Worm (Caenorhabditis elegans): ENCODE measurements around the gene flr-1.

The flr-1 gene

ce11 chrX:13456442-13456841 lies at the start of gene flr-1:
Gene flr-1, minus strand, starts transcription at chrX:13456542.
- TF ChIP-seq cog-1 (tag; optimal IDR thresholded peaks at IDR 0.05) (no peak), ztf-29 (GFP tag; IDR thresholded peaks at IDR 0.05) (no peak), klf-2 (GFP tag; conservative IDR thresholded peaks at IDR 0.05) (no peak), tab-1 (GFP tag; IDR thresholded peaks at IDR 0.05) (no peak), T22C8.4 (GFP tag; IDR thresholded peaks at IDR 0.05) (no peak), flt-1 (GFP tag; IDR thresholded peaks at IDR 0.05) (no peak), ref-1 (GFP tag; conservative IDR thresholded peaks at IDR 0.05) (no peak), ztf-23 (GFP tag; IDR thresholded peaks at IDR 0.05) (no peak), med-1 (GFP tag; optimal IDR thresholded peaks at IDR 0.05; ENCODE audit: insufficient read depth) (no peak)

ce11 chrX:13506043-13506442 lies 49.7 kb upstream of the flr-1 start:
- no peak for TF ChIP-seq ref-1 (GFP tag; conservative IDR thresholded peaks at IDR 0.05)

- no peak for TF ChIP-seq cog-1 (tag; optimal IDR thresholded peaks at IDR 0.05)
- TF ChIP-seq klf-2 (GFP tag; conservative IDR thresholded peaks at IDR 0.05), result no peak
- no peak for TF ChIP-seq ztf-23 (GFP tag; IDR thresholded peaks at IDR 0.05)
- TF ChIP-seq tab-1 (GFP tag; IDR thresholded peaks at IDR 0.05), result no peak
- no peak for TF ChIP-seq ztf-29 (GFP tag; IDR thresholded peaks at IDR 0.05)
- no peak for TF ChIP-seq T22C8.4 (GFP tag; IDR thresholded peaks at IDR 0.05)
- no peak for TF ChIP-seq med-1 (GFP tag; optimal IDR thresholded peaks at IDR 0.05; ENCODE audit: insufficient read depth)
- TF ChIP-seq ref-1 (GFP tag; conservative IDR thresholded peaks at IDR 0.05), result no peak
- no peak for TF ChIP-seq flt-1 (GFP tag; IDR thresholded peaks at IDR 0.05)
Observed at ce11 chrX:13505201-13505600, 48.9 kb upstream of the flr-1 start.

- TF ChIP-seq flt-1 (GFP tag; IDR thresholded peaks at IDR 0.05) (peak; percentile 19; the same call in 1 of the 2 replicates), klf-2 (GFP tag; conservative IDR thresholded peaks at IDR 0.05) (no peak)
Observed at ce11 chrX:13503839-13504238, 47.5 kb upstream of the flr-1 start.

ce11 chrX:13502282-13502681 lies 45.9 kb upstream of the flr-1 start:
- TF ChIP-seq ztf-23 (GFP tag; IDR thresholded peaks at IDR 0.05) (peak; percentile 34; the same call in 1 of the 2 replicates), flt-1 (GFP tag; IDR thresholded peaks at IDR 0.05) (no peak), cog-1 (tag; optimal IDR thresholded peaks at IDR 0.05) (peak; percentile 17)

ce11 chrX:13500568-13500967 lies 44.2 kb upstream of the flr-1 start, which contains the start of gene sad-1:
Gene sad-1, minus strand, starts transcription at chrX:13500668.
- TF ChIP-seq tab-1 (GFP tag; IDR thresholded peaks at IDR 0.05) (no peak), ztf-23 (GFP tag; IDR thresholded peaks at IDR 0.05) (no peak), ztf-29 (GFP tag; IDR thresholded peaks at IDR 0.05) (no peak), flt-1 (GFP tag; IDR thresholded peaks at IDR 0.05) (no peak), med-1 (GFP tag; optimal IDR thresholded peaks at IDR 0.05; ENCODE audit: insufficient read depth) (no peak), klf-2 (GFP tag; conservative IDR thresholded peaks at IDR 0.05) (no peak), ref-1 (GFP tag; conservative IDR thresholded peaks at IDR 0.05) (no peak), cog-1 (tag; optimal IDR thresholded peaks at IDR 0.05) (no peak), T22C8.4 (GFP tag; IDR thresholded peaks at IDR 0.05) (no peak)

ce11 chrX:13499923-13500322 lies 43.6 kb upstream of the flr-1 start:
- TF ChIP-seq med-1 (GFP tag; optimal IDR thresholded peaks at IDR 0.05; ENCODE audit: insufficient read depth) (no peak), ztf-23 (GFP tag; IDR thresholded peaks at IDR 0.05) (no peak), ztf-29 (GFP tag; IDR thresholded peaks at IDR 0.05) (no peak), T22C8.4 (GFP tag; IDR thresholded peaks at IDR 0.05) (no peak), flt-1 (GFP tag; IDR thresholded peaks at IDR 0.05) (no peak), klf-2 (GFP tag; conservative IDR thresholded peaks at IDR 0.05) (no peak), tab-1 (GFP tag; IDR thresholded peaks at IDR 0.05) (no peak), cog-1 (tag; optimal IDR thresholded peaks at IDR 0.05) (no peak), ref-1 (GFP tag; conservative IDR thresholded peaks at IDR 0.05) (no peak)

ce11 chrX:13499098-13499497 lies 42.8 kb upstream of the flr-1 start:
- TF ChIP-seq ref-1 (GFP tag; conservative IDR thresholded peaks at IDR 0.05) (no peak), tab-1 (GFP tag; IDR thresholded peaks at IDR 0.05) (no peak), flt-1 (GFP tag; IDR thresholded peaks at IDR 0.05) (no peak), klf-2 (GFP tag; conservative IDR thresholded peaks at IDR 0.05) (no peak), ztf-23 (GFP tag; IDR thresholded peaks at IDR 0.05) (no peak), T22C8.4 (GFP tag; IDR thresholded peaks at IDR 0.05) (no peak)

- TF ChIP-seq flt-1 (GFP tag; IDR thresholded peaks at IDR 0.05), result no peak
- no peak for TF ChIP-seq med-1 (GFP tag; optimal IDR thresholded peaks at IDR 0.05; ENCODE audit: insufficient read depth)
- no peak for TF ChIP-seq ztf-29 (GFP tag; IDR thresholded peaks at IDR 0.05)
- TF ChIP-seq klf-2 (GFP tag; conservative IDR thresholded peaks at IDR 0.05), result no peak
- no peak for TF ChIP-seq cog-1 (tag; optimal IDR thresholded peaks at IDR 0.05)
Observed at ce11 chrX:13493762-13494161, 37.4 kb upstream of the flr-1 start.

- TF ChIP-seq klf-2 (GFP tag; conservative IDR thresholded peaks at IDR 0.05) (no peak), tab-1 (GFP tag; IDR thresholded peaks at IDR 0.05) (no peak), ztf-23 (GFP tag; IDR thresholded peaks at IDR 0.05) (no peak), T22C8.4 (GFP tag; IDR thresholded peaks at IDR 0.05) (no peak), ref-1 (GFP tag; conservative IDR thresholded peaks at IDR 0.05) (no peak), med-1 (GFP tag; optimal IDR thresholded peaks at IDR 0.05; ENCODE audit: insufficient read depth) (no peak), flt-1 (GFP tag; IDR thresholded peaks at IDR 0.05) (no peak), cog-1 (tag; optimal IDR thresholded peaks at IDR 0.05) (no peak), ztf-29 (GFP tag; IDR thresholded peaks at IDR 0.05) (no peak)
Observed at ce11 chrX:13484813-13485212, 28.5 kb upstream of the flr-1 start, which contains the start of gene srd-51. Gene srd-51, minus strand, starts transcription at chrX:13484913.

ce11 chrX:13481704-13482103 lies 25.4 kb upstream of the flr-1 start, which contains the start of gene srd-50:
Gene srd-50, minus strand, starts transcription at chrX:13481804.
- TF ChIP-seq klf-2 (GFP tag; conservative IDR thresholded peaks at IDR 0.05) (no peak), med-1 (GFP tag; optimal IDR thresholded peaks at IDR 0.05; ENCODE audit: insufficient read depth) (no peak), T22C8.4 (GFP tag; IDR thresholded peaks at IDR 0.05) (no peak), ref-1 (GFP tag; conservative IDR thresholded peaks at IDR 0.05) (no peak), ztf-29 (GFP tag; IDR thresholded peaks at IDR 0.05) (no peak), flt-1 (GFP tag; IDR thresholded peaks at IDR 0.05) (no peak), cog-1 (tag; optimal IDR thresholded peaks at IDR 0.05) (no peak), ztf-23 (GFP tag; IDR thresholded peaks at IDR 0.05) (no peak)

All from whole organism, midembryonic.